Fruit fly (Drosophila melanogaster): Measurements from ENCODE around the gene COX7AL.

DNA sequence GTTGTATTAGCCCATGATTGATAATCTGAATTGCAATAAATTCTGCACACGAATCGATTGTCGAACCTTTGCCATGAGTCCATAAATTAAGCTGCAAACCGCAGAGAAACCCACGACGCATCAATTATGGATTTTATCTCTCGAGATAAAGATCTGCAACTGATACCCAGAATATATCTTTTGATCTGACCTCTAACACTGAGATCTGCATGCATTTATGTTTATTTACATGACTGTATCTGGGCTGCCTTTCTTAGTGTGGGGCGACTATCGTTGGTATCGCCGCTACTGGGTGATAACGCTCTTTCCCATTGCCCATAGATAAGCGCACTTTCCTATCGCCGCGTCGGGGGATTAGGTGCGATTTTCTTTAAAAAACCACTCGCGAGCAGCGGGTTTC, 26.3 kb upstream of the COX7AL start, which contains the start of gene Ctr1B:
- TF ChIP-seq CG12605 (GFP tag; IDR thresholded peaks at IDR 0.05) (no peak), Pif1A (GFP tag; optimal IDR thresholded peaks at IDR 0.05) (no peak), CG15710 (tag; optimal IDR thresholded peaks at IDR 0.05) (no peak), CG34367 (tag; optimal IDR thresholded peaks at IDR 0.05) (no peak)
